Worm (Caenorhabditis elegans) whole organism, late embryonic: ENCODE data around the gene C06A1.6.

Experiments used
- K09A11.1 ChIP-seq: sonication (generic microtip); optimal IDR thresholded peaks from 2 replicates; lab custom pipeline; 2017; ENCODE audit warnings: antibody characterized with exemption, mild to moderate bottlenecking, missing genetic modification characterization, missing compliant biosample characterization; ENCODE audit not compliant: insufficient read depth
- Y22D7AL.16 ChIP-seq: sonication (generic microtip); optimal IDR thresholded peaks from 2 replicates; lab custom pipeline; 2016; ENCODE audit warnings: missing genetic modification characterization, missing compliant biosample characterization
- ahr-1 ChIP-seq: sonication (generic microtip); optimal IDR thresholded peaks from 2 replicates; lab custom pipeline; 2016; ENCODE audit warnings: missing genetic modification characterization, missing compliant biosample characterization
- ama-1 ChIP-seq: fragments of 150-350 bp; optimal IDR thresholded peaks from 2 replicates; lab custom pipeline; 2014
- ceh-14 ChIP-seq: sonication (generic microtip); optimal IDR thresholded peaks from 2 replicates; lab custom pipeline; 2016; ENCODE audit warnings: missing genotype, missing genetic modification characterization, missing compliant biosample characterization
- ceh-18 ChIP-seq: sonication (generic microtip); optimal IDR thresholded peaks from 2 replicates; lab custom pipeline; 2016; ENCODE audit warnings: missing genetic modification characterization, missing compliant biosample characterization
- ceh-19 ChIP-seq: fragments of 200-800 bp; sonication (Bioruptor generic); optimal IDR thresholded peaks from 2 replicates; lab custom pipeline; 2018; ENCODE audit warnings: mild to moderate bottlenecking, missing genetic modification characterization, missing compliant biosample characterization
- ceh-2 ChIP-seq: sonication (generic microtip); optimal IDR thresholded peaks from 2 replicates; lab custom pipeline; 2016; ENCODE audit warnings: missing genotype, missing genetic modification characterization, missing compliant biosample characterization
- ceh-22 ChIP-seq: sonication (generic microtip); optimal IDR thresholded peaks from 2 replicates; lab custom pipeline; 2017; ENCODE audit warnings: missing biosample characterization, missing genetic modification characterization
- ceh-24 ChIP-seq: sonication (generic microtip); optimal IDR thresholded peaks from 2 replicates; lab custom pipeline; 2016; ENCODE audit warnings: mild to moderate bottlenecking, missing genetic modification characterization, missing compliant biosample characterization
- ceh-30 ChIP-seq: fragments of 150-350 bp; optimal IDR thresholded peaks from 2 replicates; lab custom pipeline; 2014; ENCODE audit warnings: missing biosample characterization, missing genetic modification characterization
- ceh-31 ChIP-seq: sonication (generic microtip); optimal IDR thresholded peaks from 2 replicates; lab custom pipeline; 2016; ENCODE audit warnings: missing genetic modification characterization, missing compliant biosample characterization
- ceh-34 ChIP-seq: sonication (generic microtip); optimal IDR thresholded peaks from 2 replicates; lab custom pipeline; 2016; ENCODE audit warnings: mild to moderate bottlenecking, missing genetic modification characterization, missing compliant biosample characterization
- ceh-45 ChIP-seq: fragments of 200-800 bp; sonication (Bioruptor generic); IDR thresholded peaks from 2 replicates; pipeline ENCODE4 v1.3.6; 2022; ENCODE audit warnings: missing genetic modification reagents, missing genetic modification characterization, missing compliant biosample characterization
- ceh-48 ChIP-seq: sonication (generic microtip); optimal IDR thresholded peaks from 2 replicates; lab custom pipeline; 2016; ENCODE audit warnings: missing genetic modification characterization, inconsistent platforms, missing compliant biosample characterization
- ceh-6 ChIP-seq: fragments of 200-800 bp; sonication (Bioruptor generic); optimal IDR thresholded peaks from 2 replicates; lab custom pipeline; 2018; ENCODE audit warnings: mild to moderate bottlenecking, missing genetic modification characterization, missing compliant biosample characterization
- ceh-9 ChIP-seq: sonication (generic microtip); optimal IDR thresholded peaks from 2 replicates; lab custom pipeline; 2016; ENCODE audit warnings: mild to moderate bottlenecking, missing genetic modification characterization, inconsistent platforms, missing compliant biosample characterization
- che-1 ChIP-seq: sonication (generic microtip); optimal IDR thresholded peaks from 2 replicates; lab custom pipeline; 2016; ENCODE audit warnings: mild to moderate bottlenecking, missing genetic modification characterization, missing compliant biosample characterization
- dve-1 ChIP-seq: sonication (generic microtip); optimal IDR thresholded peaks from 2 replicates; lab custom pipeline; 2017; ENCODE audit warnings: antibody characterized with exemption, mild to moderate bottlenecking, missing genetic modification characterization, missing compliant biosample characterization
- elt-2 ChIP-seq: sonication (generic microtip); optimal IDR thresholded peaks from 2 replicates; lab custom pipeline; 2016; ENCODE audit warnings: missing genetic modification reagents, missing genetic modification characterization, missing compliant biosample characterization
- elt-4 ChIP-seq: sonication (generic microtip); optimal IDR thresholded peaks from 2 replicates; lab custom pipeline; 2016; ENCODE audit warnings: missing genetic modification characterization, missing compliant biosample characterization
- fax-1 ChIP-seq: sonication (generic microtip); optimal IDR thresholded peaks from 2 replicates; lab custom pipeline; 2016; ENCODE audit warnings: missing genotype, missing genetic modification characterization, missing compliant biosample characterization
- gmeb-2 ChIP-seq: sonication (generic microtip); optimal IDR thresholded peaks from 2 replicates; lab custom pipeline; 2016; ENCODE audit warnings: missing genetic modification characterization, inconsistent platforms, missing compliant biosample characterization
- hlh-13 ChIP-seq: fragments of 200-800 bp; sonication (Bioruptor generic); optimal IDR thresholded peaks from 2 replicates; lab custom pipeline; 2018; ENCODE audit warnings: mild to moderate bottlenecking, missing genetic modification characterization, missing compliant biosample characterization
- hlh-30 ChIP-seq: sonication (generic microtip); optimal IDR thresholded peaks from 2 replicates; lab custom pipeline; 2017; ENCODE audit warnings: antibody characterized with exemption, missing genetic modification characterization, missing compliant biosample characterization; ENCODE audit not compliant: insufficient read depth
- hlh-6 ChIP-seq: sonication (generic microtip); optimal IDR thresholded peaks from 2 replicates; lab custom pipeline; 2016; ENCODE audit warnings: missing genotype, missing genetic modification characterization, missing compliant biosample characterization
- hlh-8 ChIP-seq: sonication (generic microtip); optimal IDR thresholded peaks from 2 replicates; lab custom pipeline; 2016; ENCODE audit warnings: missing genotype, missing genetic modification characterization, missing compliant biosample characterization
- lin-11 ChIP-seq: fragments of 200-800 bp; sonication (Bioruptor generic); optimal IDR thresholded peaks from 2 replicates; lab custom pipeline; 2018; ENCODE audit warnings: mild to moderate bottlenecking, missing genetic modification characterization, missing compliant biosample characterization
- madf-2 ChIP-seq: sonication (generic microtip); optimal IDR thresholded peaks from 2 replicates; lab custom pipeline; 2017; ENCODE audit warnings: missing genetic modification characterization, missing compliant biosample characterization
- mec-3 ChIP-seq: sonication (generic microtip); optimal IDR thresholded peaks from 2 replicates; lab custom pipeline; 2016; ENCODE audit warnings: borderline replicate concordance, missing genetic modification characterization, missing compliant biosample characterization
- nfya-1 ChIP-seq: sonication (generic microtip); optimal IDR thresholded peaks from 2 replicates; lab custom pipeline; 2017; ENCODE audit warnings: missing genetic modification characterization, mild to moderate bottlenecking, missing compliant biosample characterization, antibody characterized with exemption, moderate library complexity
- nhr-11 ChIP-seq: fragments of 150-350 bp; optimal IDR thresholded peaks from 2 replicates; lab custom pipeline; 2014; ENCODE audit warnings: missing biosample characterization, missing genetic modification characterization
- nhr-232 ChIP-seq: sonication (generic microtip); optimal IDR thresholded peaks from 2 replicates; lab custom pipeline; 2016; ENCODE audit warnings: missing genetic modification characterization, missing compliant biosample characterization
- odd-2 ChIP-seq: sonication (generic microtip); optimal IDR thresholded peaks from 2 replicates; lab custom pipeline; 2017; ENCODE audit warnings: antibody characterized with exemption, mild to moderate bottlenecking, missing genetic modification characterization, missing compliant biosample characterization
- pag-3 ChIP-seq: sonication (generic microtip); optimal IDR thresholded peaks from 2 replicates; lab custom pipeline; 2016; ENCODE audit warnings: missing compliant biosample characterization, missing genetic modification characterization, borderline replicate concordance
- pat-9 ChIP-seq: fragments of 200-800 bp; sonication (Bioruptor generic); optimal IDR thresholded peaks from 2 replicates; lab custom pipeline; 2018; ENCODE audit warnings: mild to moderate bottlenecking, missing genetic modification characterization, moderate library complexity, missing compliant biosample characterization
- pax-1 ChIP-seq: fragments of 150-350 bp; optimal IDR thresholded peaks from 2 replicates; lab custom pipeline; 2014; ENCODE audit warnings: missing biosample characterization, missing genetic modification characterization
- pha-4 ChIP-seq: fragments of 150-350 bp; optimal IDR thresholded peaks from 2 replicates; lab custom pipeline; 2018; ENCODE audit warnings: missing biosample characterization, missing genetic modification reagents, missing genetic modification characterization
- pqm-1 ChIP-seq: sonication (generic microtip); optimal IDR thresholded peaks from 2 replicates; lab custom pipeline; 2016; ENCODE audit warnings: missing genetic modification characterization, missing compliant biosample characterization
- pros-1 ChIP-seq: fragments of 150-350 bp; optimal IDR thresholded peaks from 2 replicates; lab custom pipeline; 2014; ENCODE audit warnings: missing biosample characterization, missing genetic modification reagents, missing genetic modification characterization
- rnt-1 ChIP-seq: sonication (generic microtip); optimal IDR thresholded peaks from 2 replicates; lab custom pipeline; 2016; ENCODE audit warnings: missing genetic modification characterization, missing compliant biosample characterization
- sdc-2 ChIP-seq: sonication (generic microtip); optimal IDR thresholded peaks from 2 replicates; lab custom pipeline; 2016; ENCODE audit warnings: missing genotype, missing genetic modification characterization, missing compliant biosample characterization
- sox-2 ChIP-seq: fragments of 200-800 bp; sonication (Bioruptor generic); IDR thresholded peaks from 2 replicates; pipeline ENCODE4 v1.3.6; 2022; ENCODE audit warnings: missing genetic modification reagents, missing genetic modification characterization, missing compliant biosample characterization
- syd-9 ChIP-seq: sonication (generic microtip); optimal IDR thresholded peaks from 2 replicates; lab custom pipeline; 2016; ENCODE audit warnings: mild to moderate bottlenecking, missing genetic modification characterization, moderate library complexity, missing compliant biosample characterization
- tbx-2 ChIP-seq: sonication (generic microtip); optimal IDR thresholded peaks from 2 replicates; lab custom pipeline; 2016; ENCODE audit warnings: missing genetic modification characterization, missing compliant biosample characterization
- tbx-7 ChIP-seq: sonication (generic microtip); optimal IDR thresholded peaks from 2 replicates; lab custom pipeline; 2016; ENCODE audit warnings: missing genotype, missing genetic modification characterization, missing compliant biosample characterization
- ttx-3 ChIP-seq: sonication (generic microtip); optimal IDR thresholded peaks from 2 replicates; lab custom pipeline; 2016; ENCODE audit warnings: missing genetic modification reagents, missing genetic modification characterization, missing compliant biosample characterization
- unc-3 ChIP-seq, 2 experiments: fragments of 200-800 bp in 1 of 2; sonication (Bioruptor generic) in 1 of 2; sonication (generic microtip) in 1 of 2; conservative IDR thresholded peaks in 1 of 2; optimal IDR thresholded peaks in 1 of 2; 2 replicates each; pipeline versions ENCODE4 v1.3.6 to Lab custom; 2016 to 2022; ENCODE audit warnings: missing compliant biosample characterization in 2 of 2, missing genetic modification characterization in 2 of 2, missing genetic modification reagents in 1 of 2
- unc-42 ChIP-seq: sonication (generic microtip); optimal IDR thresholded peaks from 2 replicates; lab custom pipeline; 2016; ENCODE audit warnings: missing genotype, missing genetic modification characterization, missing compliant biosample characterization
- unc-55 ChIP-seq: sonication (generic microtip); optimal IDR thresholded peaks from 2 replicates; lab custom pipeline; 2017; ENCODE audit warnings: missing biosample characterization, missing genetic modification reagents, missing genetic modification characterization
- unc-86 ChIP-seq: sonication (generic microtip); optimal IDR thresholded peaks from 2 replicates; lab custom pipeline; 2016; ENCODE audit warnings: missing genetic modification characterization, missing compliant biosample characterization
- ztf-16 ChIP-seq: sonication (generic microtip); optimal IDR thresholded peaks from 2 replicates; lab custom pipeline; 2017; ENCODE audit warnings: missing genetic modification characterization, missing compliant biosample characterization

C06A1.6 gene

ce11 chrII:10563368-10563767 is 1.1 kb downstream of the C06A1.6 start, which contains the start of gene cdc-48.1:
Gene cdc-48.1 (minus strand): TSS chrII:10563407.
- TF ChIP-seq fax-1 (tag; lab: Kevin White, UChicago) (peak; percentile 72), rnt-1 (tag; lab: Kevin White, UChicago) (peak; percentile 98), dve-1 (tag; lab: Kevin White, UChicago) (peak; percentile 99), sdc-2 (tag; lab: Kevin White, UChicago) (peak; percentile 79), madf-2 (tag; lab: Kevin White, UChicago) (peak; percentile 81), nhr-11 (peak; percentile 100), ceh-14 (peak; percentile 98), pag-3 (tag; lab: Kevin White, UChicago) (peak; percentile 93), ceh-18 (tag; lab: Kevin White, UChicago) (peak; percentile 100), ceh-31 (tag; lab: Kevin White, UChicago) (peak; percentile 98), pax-1 (tag; lab: Kevin White, UChicago) (peak; percentile 96), elt-2 (peak; percentile 96), elt-4 (tag; lab: Kevin White, UChicago) (no peak), ama-1 (no peak), pat-9 (peak; percentile 92), che-1 (peak; percentile 51), syd-9 (peak; percentile 94), ceh-45 (GFP tag; lab: Robert Waterston, UW) (peak; percentile 68; the same call in 1 of the 2 replicates), gmeb-2 (peak; percentile 77), nhr-232 (tag; lab: Kevin White, UChicago) (no peak), ceh-48 (tag; lab: Kevin White, UChicago) (peak; percentile 81), ztf-16 (tag; lab: Kevin White, UChicago) (peak; percentile 91), pros-1 (tag; lab: Kevin White, UChicago) (peak; percentile 91), pqm-1 (tag; lab: Kevin White, UChicago) (peak; percentile 77), unc-86 (tag; lab: Kevin White, UChicago) (peak; percentile 97), hlh-13 (peak; percentile 24), odd-2 (tag; lab: Kevin White, UChicago) (no peak), ceh-30 (tag; lab: Kevin White, UChicago) (peak; percentile 95), pha-4 (no peak), mec-3 (no peak), nfya-1 (peak; percentile 99), ttx-3 (tag; lab: Kevin White, UChicago) (peak; percentile 68), ceh-34 (tag; lab: Kevin White, UChicago) (peak; percentile 99), K09A11.1 (tag; lab: Kevin White, UChicago) (peak; percentile 90), unc-55 (GFP tag; lab: Kevin White, UChicago) (peak; percentile 95), ceh-6 (GFP tag; lab: Kevin White, UChicago) (peak; percentile 68), unc-42 (tag; lab: Kevin White, UChicago) (peak; percentile 100), lin-11 (tag; lab: Kevin White, UChicago) (peak; percentile 70), ceh-24 (peak; percentile 57), ceh-9 (tag; lab: Kevin White, UChicago) (no peak), hlh-8 (tag; lab: Kevin White, UChicago) (peak; percentile 87), ceh-19 (GFP tag; lab: Kevin White, UChicago) (peak; percentile 84), sox-2 (GFP tag; lab: Robert Waterston, UW) (peak; percentile 86), ahr-1 (tag; lab: Kevin White, UChicago) (peak; percentile 61), ceh-22 (tag; lab: Kevin White, UChicago) (no peak), Y22D7AL.16 (tag; lab: Kevin White, UChicago) (peak; percentile 77), unc-3 (GFP tag; conservative IDR thresholded peaks at IDR 0.05; lab: Robert Waterston, UW) (peak; percentile 76), unc-3 (tag; optimal IDR thresholded peaks at IDR 0.05; lab: Kevin White, UChicago) (peak; percentile 92), ceh-2 (tag; lab: Kevin White, UChicago) (peak; percentile 74), tbx-7 (peak; percentile 68), hlh-30 (peak; percentile 89), hlh-6 (tag; lab: Kevin White, UChicago) (peak; percentile 35), tbx-2 (tag; lab: Kevin White, UChicago) (peak; percentile 99)
